Worm (Caenorhabditis elegans) whole organism, L3 larva: ENCODE measurements around the gene sid-2.

Source experiments
- ceh-9 ChIP-seq: sonication (generic microtip); optimal IDR thresholded peaks from 2 replicates; lab custom pipeline; 2018; ENCODE audit warnings: missing biosample characterization, missing genetic modification characterization
- fkh-10 ChIP-seq: sonication (generic microtip); optimal IDR thresholded peaks from 2 replicates; lab custom pipeline; 2017; ENCODE audit warnings: missing biosample characterization, missing genetic modification reagents, missing genetic modification characterization
- lin-15B ChIP-seq: fragments of 150-350 bp; optimal IDR thresholded peaks from 2 replicates; lab custom pipeline; 2014; ENCODE audit warnings: missing biosample characterization, missing genetic modification characterization
- lin-39 ChIP-seq: fragments of 150-350 bp; optimal IDR thresholded peaks from 2 replicates; lab custom pipeline; 2018; ENCODE audit warnings: missing biosample characterization, missing genetic modification reagents, missing genetic modification characterization
- mml-1 ChIP-seq: fragments of 150-350 bp; sonication (generic microtip); optimal IDR thresholded peaks from 3 replicates; lab custom pipeline; 2014; ENCODE audit warnings: missing biosample characterization, missing genetic modification characterization
- nhr-11 ChIP-seq: fragments of 150-350 bp; optimal IDR thresholded peaks from 2 replicates; lab custom pipeline; 2014; ENCODE audit warnings: missing biosample characterization, missing genetic modification characterization
- nhr-67 ChIP-seq: fragments of 150-350 bp; optimal IDR thresholded peaks from 2 replicates; lab custom pipeline; 2014; ENCODE audit warnings: missing biosample characterization, missing genetic modification characterization
- nhr-77 ChIP-seq: fragments of 150-350 bp; optimal IDR thresholded peaks from 2 replicates; lab custom pipeline; 2014; ENCODE audit warnings: missing biosample characterization, missing genetic modification characterization
- pha-4 ChIP-seq: fragments of 150-350 bp; optimal IDR thresholded peaks from 2 replicates; lab custom pipeline; 2014; ENCODE audit warnings: missing biosample characterization, missing genetic modification reagents, missing genetic modification characterization
- sea-2 ChIP-seq: fragments of 150-350 bp; sonication (generic microtip); optimal IDR thresholded peaks from 4 replicates; lab custom pipeline; 2014; ENCODE audit warnings: missing biosample characterization, missing genetic modification reagents, missing genetic modification characterization
- unc-39 ChIP-seq: sonication (generic microtip); optimal IDR thresholded peaks from 4 replicates; lab custom pipeline; 2017; ENCODE audit warnings: missing biosample characterization, missing genetic modification characterization
- unc-62 ChIP-seq: fragments of 150-350 bp; sonication (generic microtip); optimal IDR thresholded peaks from 4 replicates; lab custom pipeline; 2014; ENCODE audit warnings: missing biosample characterization, missing genetic modification reagents, missing genetic modification characterization
- zag-1 ChIP-seq: fragments of 150-350 bp; optimal IDR thresholded peaks from 2 replicates; lab custom pipeline; 2014; ENCODE audit warnings: missing biosample characterization, missing genetic modification characterization

The sid-2 gene

ce11 chrIII:13731589-13731988, 52.3 kb downstream of the sid-2 start, which contains the start of gene W06F12.2:
Gene W06F12.2, minus strand, starts transcription at chrIII:13731689.
- TF ChIP-seq lin-15B (tag; lab: Kevin White, UChicago) = no peak
- no peak for TF ChIP-seq nhr-11
- TF ChIP-seq sea-2 (GFP tag; lab: Kevin White, UChicago) = no peak
- TF ChIP-seq ceh-9 (tag; lab: Kevin White, UChicago) = no peak
- TF ChIP-seq unc-62 (GFP tag; lab: Kevin White, UChicago) = no peak
- TF ChIP-seq zag-1 (tag; lab: Kevin White, UChicago) = no peak
- no peak for TF ChIP-seq fkh-10 (GFP tag; lab: Kevin White, UChicago)
- no peak for TF ChIP-seq pha-4 (tag; lab: Kevin White, UChicago)
- no peak for TF ChIP-seq nhr-77 (tag; lab: Kevin White, UChicago)
- no peak for TF ChIP-seq unc-39 (tag; lab: Kevin White, UChicago)
- no peak for TF ChIP-seq nhr-67 (tag; lab: Kevin White, UChicago)
- no peak for TF ChIP-seq mml-1
- TF ChIP-seq lin-39 = no peak
